Worm (Caenorhabditis elegans): ENCODE measurements around the gene dyf-13.

ce11 chrII:7131871-7132693 is 39.1 kb downstream of the dyf-13 start, which contains the start of the genes T07F8.4 and gld-3:
- TF ChIP-seq fos-1 (tag; optimal IDR thresholded peaks at IDR 0.05) (peak; percentile 33), nhr-25 (tag; optimal IDR thresholded peaks at IDR 0.05) (no peak), crh-2 (tag; optimal IDR thresholded peaks at IDR 0.05) (peak; percentile 12), nhr-10 (tag; optimal IDR thresholded peaks at IDR 0.05) (no peak), unc-62 (GFP tag; optimal IDR thresholded peaks at IDR 0.05) (no peak), mdl-1 (tag; optimal IDR thresholded peaks at IDR 0.05) (no peak)

All from whole organism, L2 larva.